Worm (Caenorhabditis elegans): Measurements from ENCODE around the gene E03H12.5.
"Not testable (repeated sequence)": the region's sequence is repeated elsewhere in the genome, so short reads cannot be mapped to it uniquely, and the experiment has no call there.

- TF ChIP-seq nhr-12 (tag; optimal IDR thresholded peaks at IDR 0.05); lir-3 (tag; optimal IDR thresholded peaks at IDR 0.05; ENCODE audit: poor library complexity); lin-39 (tag; optimal IDR thresholded peaks at IDR 0.05); ztf-4 (tag; optimal IDR thresholded peaks at IDR 0.05); ceh-82 (tag; optimal IDR thresholded peaks at IDR 0.05); unc-98 (GFP tag; IDR thresholded peaks at IDR 0.05); unc-62 (GFP tag; optimal IDR thresholded peaks at IDR 0.05); nhr-11 (tag; optimal IDR thresholded peaks at IDR 0.05); F16B12.6 (tag; optimal IDR thresholded peaks at IDR 0.05): not testable (repeated sequence)
These were observed 40.0 kb downstream of the E03H12.5 start, which contains the start of gene T28H11.7 for ce11 chrIV:5017075-5017474.

Measured in whole organism, L1 larva.